Fruit fly (Drosophila melanogaster): ENCODE measurements around the gene Mco3.

DNA sequence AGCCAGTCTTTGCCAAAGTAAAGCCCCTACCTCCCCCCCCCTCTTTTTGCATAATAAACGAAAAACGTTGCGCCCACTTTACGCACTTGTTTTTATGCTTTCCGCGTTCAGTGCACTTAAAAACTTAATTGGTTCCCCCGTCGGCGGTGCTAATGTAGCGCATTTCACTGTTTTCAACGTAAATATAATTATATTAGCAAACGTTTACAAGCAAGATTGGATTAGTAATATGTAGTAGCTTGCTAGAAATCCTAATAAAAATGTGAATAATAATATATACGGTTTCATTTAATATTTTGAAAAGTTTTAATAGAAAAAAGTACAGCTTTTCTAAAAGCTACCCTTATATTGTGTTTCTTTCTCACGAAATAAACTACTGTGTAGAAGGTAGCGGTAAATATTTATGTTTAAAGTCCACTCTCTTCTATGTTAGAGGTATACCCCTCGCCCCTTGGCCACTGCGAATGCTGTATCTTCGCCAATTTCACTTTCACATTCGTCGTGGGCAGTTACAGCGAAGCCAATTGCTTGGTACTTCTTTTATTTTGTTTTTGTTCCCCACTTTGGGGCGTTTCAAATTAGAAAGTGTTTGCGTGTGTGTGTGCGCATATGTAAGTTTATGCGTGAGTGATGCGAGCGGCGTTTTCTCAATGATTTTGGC, 14.5 kb upstream of the Mco3 start:
- TF ChIP-seq kay (GFP tag; ENCODE audit: borderline replicate concordance) (peak; percentile 38), tj (GFP tag; optimal IDR thresholded peaks at IDR 0.05) (no peak), CG14711 (tag; optimal IDR thresholded peaks at IDR 0.05) (no peak), CG11617 (GFP tag; optimal IDR thresholded peaks at IDR 0.05) (no peak), CG7045 (GFP tag; optimal IDR thresholded peaks at IDR 0.05) (no peak), cnc (optimal IDR thresholded peaks at IDR 0.05) (no peak), Mnt (GFP tag; optimal IDR thresholded peaks at IDR 0.05) (no peak)
